Fruit fly (Drosophila melanogaster): ENCODE results near the gene WDR79.

dm6 chr2L:6076829-6077364, 50.7 kb downstream of the WDR79 start:
- no peak for TF ChIP-seq psq (optimal IDR thresholded peaks at IDR 0.05)
- TF ChIP-seq insv (optimal IDR thresholded peaks at IDR 0.05): no peak
- TF ChIP-seq Myc (optimal IDR thresholded peaks at IDR 0.05): no peak
- no peak for TF ChIP-seq h (optimal IDR thresholded peaks at IDR 0.05)
